Worm (Caenorhabditis elegans): ENCODE measurements around the gene C13E3.1.

- TF ChIP-seq nhr-77 (tag; optimal IDR thresholded peaks at IDR 0.05) (no peak), R02D3.7 (tag; optimal IDR thresholded peaks at IDR 0.05) (no peak), lin-11 (tag; optimal IDR thresholded peaks at IDR 0.05) (no peak), sma-3 (GFP tag; optimal IDR thresholded peaks at IDR 0.05) (no peak), lsy-2 (tag; optimal IDR thresholded peaks at IDR 0.05) (no peak), fos-1 (tag; optimal IDR thresholded peaks at IDR 0.05) (no peak)
Observed at ce11 chrX:8874748-8875147, 18.2 kb upstream of the C13E3.1 start, which contains the start of gene C06E2.1.
